Worm (Caenorhabditis elegans): ENCODE results near the gene hyl-2.

DNA sequence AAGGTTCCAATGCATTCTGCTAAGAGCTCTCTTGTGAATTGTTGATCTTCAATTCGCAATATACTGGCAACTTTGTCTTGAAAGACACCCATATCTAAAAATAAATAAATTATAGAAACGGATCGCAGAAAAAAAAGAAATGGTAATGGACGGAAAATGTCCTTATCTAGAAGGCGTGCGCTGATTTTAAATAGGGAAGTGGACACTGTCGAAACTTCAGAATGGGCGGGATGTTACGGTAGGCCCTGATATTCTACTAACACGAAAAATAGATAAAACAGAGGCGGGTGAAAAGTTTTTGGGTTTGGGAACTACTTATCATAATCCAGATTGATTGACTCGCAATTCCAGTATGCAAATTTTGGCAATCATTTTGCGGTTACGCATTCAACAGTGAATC lies 5.6 kb upstream of the hyl-2 start, which contains the start of gene aqp-8:
- no peak for TF ChIP-seq dpl-1 (GFP tag; optimal IDR thresholded peaks at IDR 0.05)
- TF ChIP-seq pha-4 (GFP tag; IDR thresholded peaks at IDR 0.05) = no peak
- TF ChIP-seq pha-4 (tag; optimal IDR thresholded peaks at IDR 0.05) = no peak
- no peak for TF ChIP-seq zag-1 (tag; optimal IDR thresholded peaks at IDR 0.05)
- no peak for TF ChIP-seq lir-3 (tag; optimal IDR thresholded peaks at IDR 0.05)

Measured in whole organism, L4 larva.